Fruit fly (Drosophila melanogaster): ENCODE data around the gene SCCRO4.

- no peak for TF ChIP-seq CG5204 (GFP tag; optimal IDR thresholded peaks at IDR 0.05)
- no peak for TF ChIP-seq CG11617 (GFP tag; optimal IDR thresholded peaks at IDR 0.05)
- TF ChIP-seq Clk (GFP tag; optimal IDR thresholded peaks at IDR 0.05) = no peak
- TF ChIP-seq bab1 (GFP tag; optimal IDR thresholded peaks at IDR 0.05) = no peak
- TF ChIP-seq CG7101 (tag; optimal IDR thresholded peaks at IDR 0.05) = no peak
- no peak for TF ChIP-seq cnc (optimal IDR thresholded peaks at IDR 0.05)
- TF ChIP-seq CG14711 (tag; optimal IDR thresholded peaks at IDR 0.05) = no peak
- TF ChIP-seq CG1620 (GFP tag; optimal IDR thresholded peaks at IDR 0.05) = no peak
- no peak for TF ChIP-seq tj (GFP tag; optimal IDR thresholded peaks at IDR 0.05)
- TF ChIP-seq ovo (GFP tag; optimal IDR thresholded peaks at IDR 0.05) = no peak
These were observed 4.1 kb upstream of the SCCRO4 start, which contains the start of gene gogo for dm6 chr3L:20295095-20295494.

All from whole organism, adult.